Fruit fly (Drosophila melanogaster) whole organism, prepupa: Measurements from ENCODE around the gene Ythdc1.

Experiments
- Blimp-1 ChIP-seq: fragments of 200-800 bp; sonication (Bioruptor generic); optimal IDR thresholded peaks from 3 replicates; lab custom pipeline; 2017; ENCODE audit warnings: missing biosample characterization, missing genetic modification characterization, mild to moderate bottlenecking, moderate library complexity, missing genetic modification reagents
- CG10631 ChIP-seq: fragments of 200-800 bp; sonication (Bioruptor generic); optimal IDR thresholded peaks from 2 replicates; lab custom pipeline; 2016; ENCODE audit warnings: missing biosample characterization, missing genetic modification characterization
- CG10669 ChIP-seq: fragments of 200-800 bp; sonication (Bioruptor generic); optimal IDR thresholded peaks from 3 replicates; lab custom pipeline; 2018; ENCODE audit warnings: missing biosample characterization, mild to moderate bottlenecking, missing genetic modification characterization, moderate library complexity
- CG11294 ChIP-seq: fragments of 200-800 bp; sonication (Bioruptor generic); IDR thresholded peaks from 2 replicates; pipeline ENCODE4 v1.3.6; 2022; ENCODE audit warnings: missing biosample characterization, missing genetic modification characterization
- CG11762 ChIP-seq: fragments of 200-800 bp; sonication (Bioruptor generic); optimal IDR thresholded peaks from 3 replicates; lab custom pipeline; 2016; ENCODE audit warnings: missing biosample characterization, missing genetic modification characterization; ENCODE audit not compliant: insufficient read depth
- CG15336 ChIP-seq: fragments of 200-800 bp; sonication (Bioruptor generic); IDR thresholded peaks from 2 replicates; pipeline ENCODE4 v1.3.6; 2022; ENCODE audit warnings: missing biosample characterization, missing genetic modification characterization
- CG1621 ChIP-seq: fragments of 200-800 bp; sonication (Bioruptor generic); optimal IDR thresholded peaks from 3 replicates; lab custom pipeline; 2018; ENCODE audit warnings: missing biosample characterization, mild to moderate bottlenecking, missing genetic modification characterization
- CG3032 ChIP-seq: fragments of 200-800 bp; optimal IDR thresholded peaks from 2 replicates; lab custom pipeline; 2019; ENCODE audit warnings: missing biosample characterization, mild to moderate bottlenecking, missing genetic modification characterization, moderate library complexity
- CG31627 ChIP-seq: fragments of 200-800 bp; sonication (Bioruptor generic); optimal IDR thresholded peaks from 3 replicates; lab custom pipeline; 2016; ENCODE audit warnings: missing biosample characterization, missing genetic modification characterization
- CG3919 ChIP-seq: fragments of 200-800 bp; sonication (Bioruptor generic); optimal IDR thresholded peaks from 3 replicates; lab custom pipeline; 2016; ENCODE audit warnings: missing biosample characterization, missing genetic modification characterization
- CG6163 ChIP-seq: fragments of 200-800 bp; sonication (Bioruptor generic); IDR thresholded peaks from 3 replicates; pipeline ENCODE4 v1.3.6; 2022; ENCODE audit warnings: missing biosample characterization, missing genetic modification characterization
- CG6276 ChIP-seq: fragments of 200-800 bp; sonication (Bioruptor generic); optimal IDR thresholded peaks from 2 replicates; lab custom pipeline; 2017; ENCODE audit warnings: missing biosample characterization, mild to moderate bottlenecking, missing genetic modification characterization
- CG6792 ChIP-seq: fragments of 200-800 bp; sonication (Bioruptor generic); optimal IDR thresholded peaks from 3 replicates; lab custom pipeline; 2016; ENCODE audit warnings: missing biosample characterization, missing genetic modification characterization
- CG6808 ChIP-seq: fragments of 200-800 bp; sonication (Bioruptor generic); optimal IDR thresholded peaks from 3 replicates; lab custom pipeline; 2017; ENCODE audit warnings: missing biosample characterization, missing genetic modification characterization, mild to moderate bottlenecking, moderate library complexity, missing genetic modification reagents
- CG6854 ChIP-seq: fragments of 200-800 bp; sonication (Bioruptor generic); optimal IDR thresholded peaks from 2 replicates; lab custom pipeline; 2017; ENCODE audit warnings: missing biosample characterization, mild to moderate bottlenecking, missing genetic modification characterization
- CG7368 ChIP-seq: fragments of 200-800 bp; sonication (Bioruptor generic); optimal IDR thresholded peaks from 3 replicates; lab custom pipeline; 2016; ENCODE audit warnings: missing biosample characterization, missing genetic modification characterization
- CG8319 ChIP-seq: fragments of 200-800 bp; sonication (Bioruptor generic); optimal IDR thresholded peaks from 3 replicates; lab custom pipeline; 2016; ENCODE audit warnings: missing biosample characterization, missing genetic modification characterization
- CG8632 ChIP-seq: fragments of 200-800 bp; sonication (Bioruptor generic); optimal IDR thresholded peaks from 3 replicates; lab custom pipeline; 2016; ENCODE audit warnings: missing biosample characterization, missing genetic modification characterization
- CG9139 ChIP-seq: fragments of 200-800 bp; sonication (Bioruptor generic); optimal IDR thresholded peaks from 3 replicates; lab custom pipeline; 2017; ENCODE audit warnings: missing biosample characterization, mild to moderate bottlenecking, missing genetic modification characterization
- Eip75B ChIP-seq: fragments of 200-800 bp; sonication (Bioruptor generic); optimal IDR thresholded peaks from 3 replicates; lab custom pipeline; 2016; ENCODE audit warnings: missing biosample characterization, missing genetic modification characterization
- Eip78C ChIP-seq: fragments of 200-800 bp; sonication (Bioruptor generic); peaks from one replicate; lab custom pipeline; 2016; ENCODE audit warnings: missing biosample characterization, missing genetic modification characterization
- Eip93F ChIP-seq: fragments of 200-800 bp; sonication (Bioruptor generic); optimal IDR thresholded peaks from 2 replicates; lab custom pipeline; 2016; ENCODE audit warnings: missing biosample characterization, mild to moderate bottlenecking, missing genetic modification characterization
- Ets21C ChIP-seq: fragments of 200-800 bp; sonication (Bioruptor generic); optimal IDR thresholded peaks from 3 replicates; lab custom pipeline; 2016; ENCODE audit warnings: missing biosample characterization, missing genetic modification characterization
- Ets96B ChIP-seq: fragments of 200-800 bp; optimal IDR thresholded peaks from 2 replicates; lab custom pipeline; 2019; ENCODE audit warnings: missing biosample characterization, mild to moderate bottlenecking, missing genetic modification characterization, moderate library complexity
- Gug ChIP-seq: fragments of 200-800 bp; sonication (Bioruptor generic); IDR thresholded peaks from 2 replicates; pipeline ENCODE4 v1.3.6; 2022; ENCODE audit warnings: missing biosample characterization, missing genetic modification characterization
- Hr4 ChIP-seq: fragments of 200-800 bp; sonication (Bioruptor generic); optimal IDR thresholded peaks from 3 replicates; lab custom pipeline; 2016; ENCODE audit warnings: missing biosample characterization, missing genetic modification characterization
- Lpt ChIP-seq: fragments of 200-800 bp; sonication (Bioruptor generic); optimal IDR thresholded peaks from 3 replicates; lab custom pipeline; 2016; ENCODE audit warnings: missing biosample characterization, missing genetic modification characterization
- OdsH ChIP-seq: fragments of 200-800 bp; sonication (Bioruptor generic); optimal IDR thresholded peaks from 3 replicates; lab custom pipeline; 2016; ENCODE audit warnings: missing biosample characterization, missing genetic modification characterization
- Smox ChIP-seq: fragments of 200-800 bp; sonication (Bioruptor generic); optimal IDR thresholded peaks from 3 replicates; lab custom pipeline; 2016; ENCODE audit warnings: missing biosample characterization, missing genetic modification characterization
- Sox102F ChIP-seq: fragments of 200-800 bp; sonication (Bioruptor generic); optimal IDR thresholded peaks from 2 replicates; lab custom pipeline; 2016; ENCODE audit warnings: missing biosample characterization, mild to moderate bottlenecking, missing genetic modification characterization
- Sox14 ChIP-seq: fragments of 200-800 bp; sonication (Bioruptor generic); optimal IDR thresholded peaks from 3 replicates; lab custom pipeline; 2016; ENCODE audit warnings: missing biosample characterization, missing genetic modification characterization
- Sox15 ChIP-seq: fragments of 200-800 bp; sonication (Bioruptor generic); optimal IDR thresholded peaks from 3 replicates; lab custom pipeline; 2016; ENCODE audit warnings: missing biosample characterization, missing genetic modification characterization
- achi ChIP-seq: fragments of 200-800 bp; sonication (Bioruptor generic); optimal IDR thresholded peaks from 3 replicates; lab custom pipeline; 2016; ENCODE audit warnings: missing biosample characterization, missing genetic modification characterization
- acj6 ChIP-seq: fragments of 200-800 bp; sonication (Bioruptor generic); optimal IDR thresholded peaks from 3 replicates; lab custom pipeline; 2016; ENCODE audit warnings: missing biosample characterization, missing genetic modification characterization
- cyc ChIP-seq: fragments of 200-800 bp; sonication (Bioruptor generic); optimal IDR thresholded peaks from 3 replicates; lab custom pipeline; 2016; ENCODE audit warnings: missing biosample characterization, missing genetic modification characterization
- dsx ChIP-seq: fragments of 200-800 bp; optimal IDR thresholded peaks from 3 replicates; lab custom pipeline; 2019; ENCODE audit warnings: missing biosample characterization, mild to moderate bottlenecking, missing genetic modification characterization, moderate library complexity; ENCODE audit not compliant: poor library complexity, severe bottlenecking
- eg ChIP-seq: fragments of 200-800 bp; sonication (Bioruptor generic); IDR thresholded peaks from 3 replicates; pipeline ENCODE4 v1.3.6; 2022; ENCODE audit warnings: missing biosample characterization, missing genetic modification characterization
- esn ChIP-seq: fragments of 200-800 bp; sonication (Bioruptor generic); optimal IDR thresholded peaks from 2 replicates; lab custom pipeline; 2016; ENCODE audit warnings: missing biosample characterization, mild to moderate bottlenecking, missing genetic modification characterization, moderate library complexity
- fd59A ChIP-seq: fragments of 200-800 bp; sonication (Bioruptor generic); optimal IDR thresholded peaks from 2 replicates; lab custom pipeline; 2017; ENCODE audit warnings: missing biosample characterization, mild to moderate bottlenecking, missing genetic modification characterization, missing genetic modification reagents
- fd85E ChIP-seq: fragments of 200-800 bp; sonication (Bioruptor generic); optimal IDR thresholded peaks from 3 replicates; lab custom pipeline; 2016; ENCODE audit warnings: missing biosample characterization, missing genetic modification characterization
- fkh ChIP-seq: fragments of 200-800 bp; sonication (Bioruptor generic); optimal IDR thresholded peaks from 3 replicates; lab custom pipeline; 2017; ENCODE audit warnings: missing biosample characterization, mild to moderate bottlenecking, missing genetic modification characterization, moderate library complexity
- lz ChIP-seq: fragments of 200-800 bp; sonication (Bioruptor generic); optimal IDR thresholded peaks from 3 replicates; lab custom pipeline; 2016; ENCODE audit warnings: missing biosample characterization, missing genetic modification characterization
- pdm3 ChIP-seq: fragments of 200-800 bp; sonication (Bioruptor generic); optimal IDR thresholded peaks from 3 replicates; lab custom pipeline; 2016; ENCODE audit warnings: missing biosample characterization, missing genetic modification characterization
- salr ChIP-seq, 2 experiments: fragments of 200-800 bp; sonication (Bioruptor generic); optimal IDR thresholded peaks; 3 replicates each; lab custom pipeline; 2016 to 2018; ENCODE audit warnings: missing biosample characterization in 2 of 2, missing genetic modification characterization in 2 of 2, mild to moderate bottlenecking in 1 of 2
- spab ChIP-seq: fragments of 200-800 bp; sonication (Bioruptor generic); optimal IDR thresholded peaks from 2 replicates; lab custom pipeline; 2017; ENCODE audit warnings: missing biosample characterization, mild to moderate bottlenecking, missing genetic modification characterization, missing genetic modification reagents
- ss ChIP-seq, 2 experiments: fragments of 200-800 bp; sonication (Bioruptor generic); optimal IDR thresholded peaks; 2 replicates in 1 of 2; 3 replicates in 1 of 2; lab custom pipeline; 2017 to 2018; ENCODE audit warnings: mild to moderate bottlenecking in 2 of 2, missing biosample characterization in 2 of 2, missing genetic modification characterization in 2 of 2, moderate library complexity in 1 of 2
- svp ChIP-seq: fragments of 200-800 bp; sonication (Bioruptor generic); peaks from one replicate; lab custom pipeline; 2016; ENCODE audit warnings: missing biosample characterization, missing genetic modification characterization
- topi ChIP-seq: fragments of 200-800 bp; sonication (Bioruptor generic); optimal IDR thresholded peaks from 3 replicates; lab custom pipeline; 2016; ENCODE audit warnings: missing biosample characterization, missing genetic modification characterization

Gene Ythdc1

dm6 chr3L:3396056-3396455 is 22.1 kb upstream of the Ythdc1 start (continued):
- TF ChIP-seq CG8319 (GFP tag; lab: Kevin White, UChicago) (peak; percentile 73), CG6276 (GFP tag; lab: Kevin White, UChicago) (peak; percentile 89), ss (GFP tag; optimal IDR thresholded peaks at IDR 0.05; lab: Kevin White, UChicago) (peak; percentile 71 to 84), Gug (GFP tag; lab: Robert Waterston, UW) (peak; percentile 88), fd85E (GFP tag; lab: Kevin White, UChicago) (peak; percentile 22), Hr4 (peak; percentile 90), Sox15 (peak; percentile 59), CG11294 (GFP tag; lab: Robert Waterston, UW) (peak; percentile 54; the same call in 1 of the 2 replicates), CG6808 (GFP tag; lab: Kevin White, UChicago) (peak; percentile 89), CG6854 (GFP tag; lab: Kevin White, UChicago) (peak; percentile 27), pdm3 (GFP tag; lab: Kevin White, UChicago) (peak; percentile 87), Eip75B (GFP tag; lab: Kevin White, UChicago) (peak; percentile 83), CG6163 (peak; percentile 93), dsx (GFP tag; lab: Kevin White, UChicago) (peak; percentile 87), CG10631 (peak; percentile 88), spab (GFP tag; lab: Kevin White, UChicago) (peak; percentile 84), CG8632 (GFP tag; lab: Kevin White, UChicago) (peak; percentile 84), Blimp-1 (GFP tag; lab: Kevin White, UChicago) (peak; percentile 62), Sox14 (GFP tag; lab: Kevin White, UChicago) (peak; percentile 87), fkh (peak; percentile 22), OdsH (peak; percentile 89), svp (GFP tag; lab: Kevin White, UChicago) (peak; percentile 85), Eip93F (GFP tag; lab: Kevin White, UChicago) (no peak), CG3032 (tag; lab: Kevin White, UChicago) (peak; percentile 93), CG9139 (GFP tag; lab: Kevin White, UChicago) (peak; percentile 67), Sox102F (peak; percentile 77), CG1621 (peak; percentile 73), lz (peak; percentile 73), CG7368 (GFP tag; lab: Kevin White, UChicago) (peak; percentile 68), Smox (peak; percentile 70), CG31627 (peak; percentile 68), topi (peak; percentile 80), Ets21C (GFP tag; lab: Kevin White, UChicago) (peak; percentile 58), acj6 (GFP tag; lab: Kevin White, UChicago) (peak; percentile 87), Eip78C (GFP tag; lab: Kevin White, UChicago) (peak; percentile 97)

dm6 chr3L:3394854-3395723 is 21.1 kb upstream of the Ythdc1 start:
- peak; percentile 98 for TF ChIP-seq CG3919 (GFP tag; lab: Kevin White, UChicago)
- TF ChIP-seq CG7368 (GFP tag; lab: Kevin White, UChicago), result peak; percentile 94
- peak; percentile 99 for TF ChIP-seq svp (GFP tag; lab: Kevin White, UChicago)
- peak; percentile 97 for TF ChIP-seq Smox
- TF ChIP-seq esn, result peak; percentile 97
- TF ChIP-seq CG31627, result peak; percentile 98
- TF ChIP-seq CG6808 (GFP tag; lab: Kevin White, UChicago), result peak; percentile 92
- peak; percentile 97 for TF ChIP-seq Ets21C (GFP tag; lab: Kevin White, UChicago)
- peak; percentile 92 for TF ChIP-seq CG11762 (GFP tag; lab: Kevin White, UChicago)
- TF ChIP-seq fd59A, result peak; percentile 98
- TF ChIP-seq Blimp-1 (GFP tag; lab: Kevin White, UChicago), result peak; percentile 82
- peak; percentile 98 for TF ChIP-seq acj6 (GFP tag; lab: Kevin White, UChicago)
- TF ChIP-seq CG9139 (GFP tag; lab: Kevin White, UChicago), result peak; percentile 93
- TF ChIP-seq CG10669 (GFP tag; lab: Kevin White, UChicago), result peak; percentile 95
- TF ChIP-seq OdsH, result peak; percentile 98
- TF ChIP-seq Eip75B (GFP tag; lab: Kevin White, UChicago), result peak; percentile 96
- peak; percentile 97 for TF ChIP-seq CG6792 (GFP tag; lab: Kevin White, UChicago)
- peak; percentile 95 for TF ChIP-seq achi (GFP tag; lab: Kevin White, UChicago)
- TF ChIP-seq Ets96B (tag; lab: Kevin White, UChicago), result peak; percentile 95
- TF ChIP-seq ss (GFP tag; optimal IDR thresholded peaks at IDR 0.05; lab: Kevin White, UChicago), result peak; percentile 97
- TF ChIP-seq CG15336 (GFP tag; lab: Robert Waterston, UW), result peak; percentile 91
- peak; percentile 90 for TF ChIP-seq eg
- peak; percentile 98 for TF ChIP-seq cyc (GFP tag; lab: Kevin White, UChicago)
- TF ChIP-seq Lpt (GFP tag; lab: Kevin White, UChicago), result peak; percentile 94
- TF ChIP-seq salr (GFP tag; optimal IDR thresholded peaks at IDR 0.05; lab: Kevin White, UChicago), result peak; percentile 92 to 98
